Worm (Caenorhabditis elegans): ENCODE measurements around the gene pkg-2.

pkg-2 gene

DNA sequence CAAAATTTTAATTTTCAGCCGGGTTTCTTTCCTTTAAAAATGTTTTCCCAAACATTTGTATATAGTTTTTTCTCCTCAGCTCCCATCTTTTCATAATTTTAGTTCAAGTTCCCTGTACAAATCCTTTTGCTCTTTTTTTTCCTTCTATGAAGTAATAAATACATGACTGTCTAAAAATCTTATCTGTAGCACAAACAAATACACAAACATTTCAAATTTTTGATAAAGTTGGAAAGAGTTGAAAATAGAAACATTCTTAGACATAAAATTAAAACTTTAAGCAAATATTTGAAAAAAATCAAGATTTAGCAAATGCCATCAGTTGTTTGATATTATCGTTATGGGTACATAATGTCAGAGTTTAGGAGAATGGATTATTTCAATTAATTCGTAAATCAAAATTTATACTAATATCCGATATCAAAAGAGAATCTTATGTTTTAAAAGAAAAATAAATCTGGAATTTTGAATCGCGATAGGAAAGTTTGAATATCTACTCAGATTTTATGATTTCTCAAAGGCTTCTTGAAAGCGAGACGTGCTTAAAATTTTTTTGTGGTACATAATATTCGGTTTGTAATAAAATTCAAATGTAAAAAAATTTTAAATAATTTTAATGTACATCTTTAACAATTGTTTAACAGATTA is 17.4 kb downstream of the pkg-2 start:
- TF ChIP-seq jun-1 (tag; optimal IDR thresholded peaks at IDR 0.05) (no peak), tlp-1 (tag; optimal IDR thresholded peaks at IDR 0.05) (no peak), pax-3 (tag; optimal IDR thresholded peaks at IDR 0.05) (no peak), nhr-12 (tag; optimal IDR thresholded peaks at IDR 0.05) (no peak), F16B12.6 (tag; optimal IDR thresholded peaks at IDR 0.05) (no peak), fkh-4 (tag; optimal IDR thresholded peaks at IDR 0.05; ENCODE audit: borderline replicate concordance) (no peak), mdl-1 (tag; optimal IDR thresholded peaks at IDR 0.05) (no peak), nhr-90 (tag; optimal IDR thresholded peaks at IDR 0.05; ENCODE audit: poor library complexity) (peak; percentile 29), nhr-20 (tag; optimal IDR thresholded peaks at IDR 0.05) (peak; percentile 1), skn-1 (tag; optimal IDR thresholded peaks at IDR 0.05) (no peak), fkh-10 (GFP tag; optimal IDR thresholded peaks at IDR 0.05) (no peak), zip-4 (GFP tag; optimal IDR thresholded peaks at IDR 0.05) (no peak), elt-2 (tag; optimal IDR thresholded peaks at IDR 0.05) (peak; percentile 27), egl-27 (tag; optimal IDR thresholded peaks at IDR 0.05) (no peak), ceh-82 (tag; optimal IDR thresholded peaks at IDR 0.05) (no peak)

DNA sequence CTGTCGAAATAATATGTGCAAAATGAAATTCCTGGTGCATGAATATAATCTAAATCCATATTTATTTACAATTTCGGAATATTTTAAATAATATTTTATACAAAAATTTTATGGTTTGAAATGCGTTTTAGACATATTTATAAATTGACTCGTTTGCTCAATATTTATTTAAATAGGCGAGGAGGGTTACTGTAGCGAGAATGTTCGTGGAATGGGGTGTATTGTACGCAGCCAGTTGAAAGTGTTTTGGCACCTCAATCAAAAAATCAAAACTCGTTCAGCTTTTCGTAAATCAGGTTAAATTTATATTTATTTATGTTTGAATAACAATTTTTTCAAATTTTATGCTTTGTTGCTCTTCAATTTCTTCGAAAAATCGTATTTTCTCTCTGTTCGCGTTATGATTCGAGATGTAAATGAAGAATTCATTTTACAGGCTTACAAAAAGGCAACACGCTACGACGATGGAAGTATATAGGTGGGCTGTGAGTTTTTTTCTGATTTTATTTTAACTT is 18.0 kb downstream of the pkg-2 start, which contains the start of gene hyl-1:
hyl-1 (plus strand) TSS at position 465 of the 515 bp plus-strand sequence.
- TF ChIP-seq mab-9 (GFP tag; IDR thresholded peaks at IDR 0.05) (no peak), lin-13 (GFP tag; optimal IDR thresholded peaks at IDR 0.05) (no peak), zip-4 (GFP tag; optimal IDR thresholded peaks at IDR 0.05) (no peak), C16A3.4 (tag; optimal IDR thresholded peaks at IDR 0.05) (no peak), skn-1 (tag; optimal IDR thresholded peaks at IDR 0.05) (no peak), irx-1 (tag; optimal IDR thresholded peaks at IDR 0.05) (no peak)

DNA sequence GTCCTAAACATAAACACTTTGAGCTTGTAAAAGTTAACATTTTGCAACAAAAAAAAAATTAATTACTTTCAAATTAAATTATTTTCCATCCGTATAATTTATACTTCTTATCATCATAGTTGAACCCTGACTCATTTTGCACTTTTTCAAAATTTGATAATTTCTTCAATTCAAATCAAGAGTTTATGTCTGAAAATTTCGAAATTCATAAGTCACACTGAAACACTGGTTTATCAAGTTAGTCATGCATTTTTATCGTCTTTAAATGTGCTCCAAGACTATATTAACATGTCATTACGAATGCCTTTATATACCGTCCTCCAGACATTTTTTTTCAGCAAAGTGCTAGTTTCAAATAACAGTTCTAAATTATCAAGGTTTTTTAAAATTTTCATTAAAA is 19.0 kb downstream of the pkg-2 start:
- TF ChIP-seq sox-4 (tag; optimal IDR thresholded peaks at IDR 0.05) (no peak), elt-2 (tag; optimal IDR thresholded peaks at IDR 0.05) (peak; percentile 38), isw-1 (GFP tag; IDR thresholded peaks at IDR 0.05) (no peak), F16B12.6 (tag; optimal IDR thresholded peaks at IDR 0.05) (no peak), lin-15B (tag; optimal IDR thresholded peaks at IDR 0.05) (no peak)

DNA sequence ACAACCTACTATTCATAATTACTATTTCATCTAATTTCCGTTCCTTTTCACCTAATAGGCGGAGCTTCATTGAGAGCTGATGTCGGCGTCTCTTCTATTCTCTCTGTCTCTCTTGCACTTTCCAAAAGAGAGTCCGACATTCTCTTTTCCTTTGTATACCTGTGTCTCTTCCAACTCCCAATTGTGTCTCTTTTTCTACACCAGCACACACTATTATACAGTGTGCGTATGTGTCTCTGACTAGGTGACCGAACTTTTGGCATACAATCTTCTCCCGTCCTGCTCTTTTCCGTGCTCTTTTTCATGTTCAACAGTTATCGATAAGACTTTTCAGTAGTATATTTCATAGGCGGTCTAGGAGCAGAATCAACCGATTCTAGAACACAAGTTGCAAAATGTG is 19.6 kb downstream of the pkg-2 start:
- TF ChIP-seq lin-14 (GFP tag; optimal IDR thresholded peaks at IDR 0.05) (peak; percentile 35), isw-1 (GFP tag; IDR thresholded peaks at IDR 0.05) (no peak), nhr-20 (tag; optimal IDR thresholded peaks at IDR 0.05) (peak; percentile 5), unc-130 (tag; optimal IDR thresholded peaks at IDR 0.05) (no peak), elt-2 (tag; optimal IDR thresholded peaks at IDR 0.05) (peak; percentile 33), F16B12.6 (tag; optimal IDR thresholded peaks at IDR 0.05) (no peak)

DNA sequence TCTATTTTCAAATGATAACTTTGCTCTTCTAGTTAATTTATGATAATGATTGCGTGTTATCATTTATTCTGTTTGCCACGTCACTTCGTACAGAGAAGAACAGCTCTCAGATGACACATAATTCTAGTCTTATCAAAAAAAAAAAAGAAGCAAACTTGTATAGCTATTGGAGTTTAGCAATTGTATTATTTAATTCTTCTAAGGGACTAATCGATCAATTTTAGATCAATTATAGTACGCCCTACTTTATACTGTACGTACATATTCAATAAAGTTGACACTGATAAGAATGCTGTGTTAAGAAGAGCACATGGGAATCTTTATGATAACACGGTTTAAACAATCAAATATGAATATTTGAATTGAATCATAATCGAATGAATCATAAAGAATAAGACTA is 21.6 kb downstream of the pkg-2 start:
- peak; percentile 92 for TF ChIP-seq elt-2 (tag; optimal IDR thresholded peaks at IDR 0.05)
- TF ChIP-seq nhr-20 (tag; optimal IDR thresholded peaks at IDR 0.05), result peak; percentile 39
- TF ChIP-seq blmp-1 (tag; optimal IDR thresholded peaks at IDR 0.05), result no peak

DNA sequence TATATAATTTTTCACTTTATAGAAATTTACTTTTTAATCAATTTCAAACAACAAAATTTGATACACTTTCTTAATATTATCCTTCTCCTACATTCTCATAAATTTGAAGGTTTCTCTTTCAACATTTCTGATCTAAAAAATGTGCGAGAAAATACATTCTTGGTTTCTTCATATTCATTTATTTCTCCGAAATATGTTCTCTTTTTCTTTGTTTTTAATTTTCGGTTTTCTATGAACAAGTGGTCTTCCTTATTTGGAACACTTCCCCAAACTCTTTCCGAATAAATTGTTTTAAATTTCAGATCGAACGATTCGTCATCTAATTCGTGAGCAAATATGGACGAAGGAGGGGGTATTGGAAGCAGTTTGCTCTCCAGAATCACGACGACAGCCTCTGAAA is 38.4 kb downstream of the pkg-2 start, which contains the start of gene npr-22:
npr-22 (plus strand) TSS at position 301 of the 400 bp plus-strand sequence.
- TF ChIP-seq pax-3 (tag; optimal IDR thresholded peaks at IDR 0.05), result no peak
- TF ChIP-seq ceh-88 (GFP tag; IDR thresholded peaks at IDR 0.05), result no peak

DNA sequence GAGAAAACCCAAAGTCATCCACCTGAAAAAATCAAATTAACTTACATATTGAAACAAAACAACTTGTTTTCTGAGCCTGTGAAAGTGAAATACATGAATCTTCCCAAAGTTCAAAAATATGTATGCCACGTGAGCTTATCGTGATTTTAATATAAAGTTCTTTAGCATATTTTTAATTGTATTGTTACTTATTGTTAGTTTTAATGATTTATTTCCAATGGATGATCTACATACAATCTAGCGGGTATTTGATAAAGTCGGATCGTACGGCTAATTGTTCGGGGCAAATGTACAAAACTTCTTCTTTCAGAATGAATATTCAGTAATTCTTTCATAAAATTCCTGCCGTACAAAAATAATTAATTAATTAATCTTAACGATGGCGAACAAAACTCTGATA is 49.6 kb downstream of the pkg-2 start, which contains the start of gene Y59H11AM.4:
Y59H11AM.4 (minus strand) TSS at position 101 of the 400 bp plus-strand sequence.
- TF ChIP-seq ceh-88 (GFP tag; IDR thresholded peaks at IDR 0.05) (no peak), unc-62 (GFP tag; optimal IDR thresholded peaks at IDR 0.05) (no peak), lin-14 (GFP tag; optimal IDR thresholded peaks at IDR 0.05) (no peak), isw-1 (GFP tag; IDR thresholded peaks at IDR 0.05) (no peak), zag-1 (tag; optimal IDR thresholded peaks at IDR 0.05) (no peak)

All from whole organism, L1 larva.